Fruit fly (Drosophila melanogaster) S2 (cell line): ENCODE measurements around the gene CG32548.

Source experiments
- CG8478 ChIP-seq: fragments of >200 bp; optimal IDR thresholded peaks from 2 replicates; lab custom pipeline; 2018
- CTCF ChIP-seq, 2 experiments: fragments of >200 bp; optimal IDR thresholded peaks; 2 replicates each; lab custom pipeline; 2018

CG32548 gene

DNA sequence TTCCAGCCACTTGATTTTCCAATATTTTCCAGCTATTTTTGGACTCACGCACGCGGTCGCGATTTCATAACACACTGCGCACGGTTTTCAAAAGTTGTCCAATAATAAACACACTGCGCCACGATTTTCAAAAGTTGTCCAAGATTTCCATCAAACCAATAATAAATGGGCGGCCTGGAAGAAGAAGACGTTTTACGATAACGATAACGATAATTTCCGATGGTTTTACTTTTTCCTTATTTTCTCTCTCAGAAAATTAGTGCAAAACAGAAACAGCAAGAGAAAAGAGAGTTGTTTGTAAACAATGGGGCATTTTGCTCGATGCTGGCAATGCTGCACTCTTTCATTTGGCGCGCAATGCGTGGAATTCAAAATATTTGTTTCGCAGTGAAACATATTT is 30.4 kb downstream of the CG32548 start, which contains the start of gene Nt5b:
TSS of gene Nt5b (minus strand) at position 207 of the 400 bp plus-strand sequence.
- TF ChIP-seq CTCF (optimal IDR thresholded peaks at IDR 0.05; lab: Kevin White, UChicago): no peak

DNA sequence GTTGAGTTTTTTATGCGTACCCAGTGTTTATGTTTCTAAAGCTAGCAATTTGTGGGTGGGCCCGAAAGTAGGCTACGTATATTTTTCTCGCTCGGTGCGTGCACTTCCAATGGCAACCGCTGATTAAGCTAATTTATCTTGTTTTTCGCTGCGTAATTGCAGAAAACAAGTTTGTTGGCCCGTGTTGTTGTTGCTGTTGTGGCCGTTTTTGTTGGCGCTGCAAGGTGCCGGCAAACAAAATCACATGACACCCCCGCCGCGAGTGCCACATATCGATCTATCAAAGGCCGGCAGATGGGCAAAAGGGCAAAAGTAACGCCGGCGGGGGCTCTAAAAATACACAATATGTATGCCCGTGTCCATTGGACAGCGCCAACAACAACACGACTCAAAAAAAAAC is 30.9 kb downstream of the CG32548 start:
- TF ChIP-seq CG8478 (lab: Kevin White, UChicago): no peak
- TF ChIP-seq CTCF (optimal IDR thresholded peaks at IDR 0.05; lab: Kevin White, UChicago): no peak

DNA sequence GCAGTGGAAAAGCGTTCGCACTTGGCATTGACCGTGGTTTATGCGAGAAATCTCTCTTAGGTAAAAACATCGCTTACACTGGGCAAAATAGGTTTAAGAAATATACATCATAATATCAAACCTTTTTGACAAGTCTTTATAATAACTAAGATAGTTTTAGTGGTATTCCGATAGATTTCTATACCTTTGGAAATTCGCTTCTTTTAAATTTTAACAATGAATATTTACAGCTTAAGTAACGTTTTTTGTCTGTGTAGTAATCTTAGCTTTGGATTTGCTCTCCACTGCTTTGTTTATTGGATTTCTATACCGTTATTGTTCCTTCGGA is 33.0 kb downstream of the CG32548 start:
- no peak for TF ChIP-seq CTCF (optimal IDR thresholded peaks at IDR 0.05; lab: Kevin White, UChicago)
- TF ChIP-seq CG8478 (lab: Kevin White, UChicago): no peak

DNA sequence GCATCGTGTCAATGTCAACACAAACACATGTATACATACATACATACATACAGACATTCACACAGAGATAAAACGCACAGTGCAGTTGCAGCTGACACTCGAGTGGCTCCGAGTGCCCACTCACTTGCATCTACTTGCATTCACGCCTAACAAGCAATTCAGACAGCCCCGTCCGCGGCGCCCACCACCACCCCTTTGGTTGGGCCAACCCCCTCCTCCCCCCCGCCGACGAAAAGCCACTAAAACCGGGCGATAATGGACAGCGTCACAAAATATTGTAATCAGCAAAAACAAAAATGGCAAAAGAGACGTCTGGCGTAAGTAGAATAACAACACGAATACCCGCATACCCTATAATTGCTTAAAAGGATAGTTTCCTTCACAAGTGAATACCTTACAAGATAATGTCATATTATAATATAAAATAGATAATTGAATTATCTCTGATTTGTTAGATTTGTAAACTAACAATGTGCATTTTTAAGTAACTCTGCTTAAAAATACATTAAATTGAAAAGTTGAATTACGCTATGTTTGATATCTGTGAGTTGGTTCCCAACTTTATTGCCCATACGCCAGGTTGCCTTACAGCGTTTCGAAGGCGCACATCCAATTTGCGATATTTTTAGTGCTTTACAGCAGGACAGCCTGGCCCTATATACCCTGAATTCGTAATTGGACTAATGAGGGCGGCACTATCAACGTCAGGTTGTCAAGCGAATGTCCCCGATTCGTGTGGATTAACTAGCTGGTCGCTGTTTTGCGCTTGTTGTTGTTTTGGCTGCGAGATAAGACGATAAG is 33.6 kb downstream of the CG32548 start:
- TF ChIP-seq CG8478 (lab: Kevin White, UChicago) (no peak), CTCF (optimal IDR thresholded peaks at IDR 0.05; lab: Kevin White, UChicago) (no peak)

DNA sequence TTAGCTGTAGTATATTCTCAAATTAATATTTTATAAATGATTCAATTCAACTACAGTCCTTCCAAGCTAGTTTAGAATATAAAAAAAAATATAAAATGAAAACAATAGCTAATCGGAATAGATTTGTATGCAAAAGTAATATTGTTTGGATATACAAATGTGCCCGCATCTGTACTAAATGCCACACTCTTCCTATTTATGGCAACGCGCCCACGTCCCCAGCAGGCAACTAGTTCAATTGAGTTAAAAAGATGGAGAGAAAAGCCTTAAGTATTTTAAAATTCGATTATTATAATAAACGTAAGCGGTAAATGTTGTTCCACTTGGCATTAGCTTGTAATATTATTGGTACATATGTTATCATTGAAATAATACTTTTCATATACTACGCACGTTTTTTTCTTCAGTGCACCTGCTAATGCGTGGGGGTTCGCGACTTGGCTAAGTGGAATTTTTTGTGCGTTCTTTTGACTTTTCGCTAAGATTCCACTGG is 34.8 kb downstream of the CG32548 start:
- TF ChIP-seq CG8478 (lab: Kevin White, UChicago) (no peak), CTCF (optimal IDR thresholded peaks at IDR 0.05; lab: Kevin White, UChicago) (no peak)

DNA sequence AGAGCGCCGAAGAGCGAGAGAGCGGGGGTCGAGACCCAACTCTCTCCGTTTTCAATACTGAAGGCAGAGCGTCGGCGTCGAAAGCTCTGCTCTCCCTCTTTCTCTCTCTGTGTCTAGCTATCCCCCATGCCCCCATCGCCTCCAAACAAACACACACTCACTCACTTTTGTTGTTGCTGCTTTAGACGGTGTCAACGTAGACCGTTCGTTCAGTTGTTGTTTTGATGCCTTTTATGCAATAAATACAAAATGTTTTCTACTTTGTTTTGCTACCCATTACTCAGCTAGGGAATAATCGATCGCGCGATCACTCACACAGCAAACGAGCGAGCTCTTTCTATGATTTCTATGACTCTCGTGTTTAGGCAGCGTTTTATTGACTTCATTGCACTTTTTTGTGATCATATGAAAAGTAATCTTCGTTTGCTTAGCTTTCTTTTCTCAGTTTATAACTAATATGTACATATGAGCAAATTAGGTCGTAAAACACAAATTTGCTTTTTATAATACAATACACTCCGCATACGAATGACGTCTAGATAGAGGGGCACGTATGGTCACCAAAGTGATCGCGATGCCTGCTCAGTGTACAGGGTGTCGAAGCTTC is 35.6 kb downstream of the CG32548 start:
- no peak for TF ChIP-seq CG8478 (lab: Kevin White, UChicago)
- no peak for TF ChIP-seq CTCF (optimal IDR thresholded peaks at IDR 0.05; lab: Kevin White, UChicago)

DNA sequence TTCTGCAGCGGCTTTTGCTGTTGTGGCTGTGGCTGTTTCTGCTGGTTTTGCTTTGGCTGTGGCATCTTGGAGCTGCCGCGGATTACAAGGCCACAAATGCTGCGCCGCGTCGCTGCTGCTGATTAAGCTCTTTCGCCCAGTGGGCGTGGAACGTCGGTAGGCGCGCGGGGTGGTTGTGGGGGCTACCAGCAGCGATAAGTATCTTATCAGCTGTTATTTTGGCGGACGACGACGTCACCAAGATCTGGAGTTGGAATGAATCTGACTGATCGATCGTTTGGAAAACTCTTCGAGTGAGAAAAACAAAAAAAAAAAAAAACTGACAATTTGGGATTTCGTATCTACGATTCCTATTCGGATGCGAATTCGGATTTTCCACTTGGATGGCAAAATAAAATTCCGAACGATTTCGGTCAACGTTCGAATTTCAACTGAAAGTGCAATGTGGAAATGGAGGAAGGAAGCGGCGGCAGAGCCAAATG is 36.2 kb downstream of the CG32548 start:
- TF ChIP-seq CG8478 (lab: Kevin White, UChicago) (no peak), CTCF (optimal IDR thresholded peaks at IDR 0.05; lab: Kevin White, UChicago) (no peak)

DNA sequence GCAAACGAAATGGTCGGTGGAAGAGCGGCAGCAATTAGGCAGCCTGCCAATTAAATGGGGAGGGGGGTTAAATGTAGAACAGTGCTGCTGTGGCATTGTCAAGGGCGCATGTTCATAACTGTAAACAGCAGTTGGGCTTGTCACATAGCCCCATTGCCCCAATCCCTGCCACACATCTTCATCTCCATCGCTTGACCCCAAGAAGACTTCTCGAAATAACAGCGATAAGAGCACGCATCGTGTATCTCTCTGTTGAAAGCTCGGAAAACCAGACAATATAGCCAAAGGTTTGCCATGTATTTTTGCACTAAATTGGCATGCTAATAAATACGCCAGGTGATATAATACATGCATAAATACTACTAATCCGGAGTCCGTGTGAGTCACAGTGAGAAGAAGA is 37.8 kb downstream of the CG32548 start:
- TF ChIP-seq CG8478 (lab: Kevin White, UChicago): no peak

DNA sequence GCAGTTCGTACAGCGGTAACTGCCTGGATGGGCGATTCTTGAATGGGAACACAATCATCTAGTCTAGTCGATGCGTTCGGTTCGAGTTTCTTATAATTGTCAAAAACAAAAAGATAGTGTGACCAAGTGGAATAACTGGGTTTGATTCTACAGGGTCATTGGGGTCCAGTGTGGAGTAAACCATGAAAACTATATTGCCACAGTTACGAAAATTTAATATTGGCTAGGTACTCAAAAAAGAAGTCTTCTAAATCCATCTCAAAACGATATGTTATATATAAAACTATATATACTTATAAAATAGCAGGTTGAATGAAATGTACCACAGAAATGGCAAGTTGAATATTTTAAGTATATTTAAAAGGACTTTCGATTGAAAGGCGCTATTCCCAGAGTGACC is 40.4 kb downstream of the CG32548 start, which contains the start of gene CG34328:
TSS of gene CG34328 (minus strand) at position 101 of the 400 bp plus-strand sequence.
- TF ChIP-seq CTCF (optimal IDR thresholded peaks at IDR 0.05; lab: Kevin White, UChicago) (no peak), CG8478 (lab: Kevin White, UChicago) (no peak)

DNA sequence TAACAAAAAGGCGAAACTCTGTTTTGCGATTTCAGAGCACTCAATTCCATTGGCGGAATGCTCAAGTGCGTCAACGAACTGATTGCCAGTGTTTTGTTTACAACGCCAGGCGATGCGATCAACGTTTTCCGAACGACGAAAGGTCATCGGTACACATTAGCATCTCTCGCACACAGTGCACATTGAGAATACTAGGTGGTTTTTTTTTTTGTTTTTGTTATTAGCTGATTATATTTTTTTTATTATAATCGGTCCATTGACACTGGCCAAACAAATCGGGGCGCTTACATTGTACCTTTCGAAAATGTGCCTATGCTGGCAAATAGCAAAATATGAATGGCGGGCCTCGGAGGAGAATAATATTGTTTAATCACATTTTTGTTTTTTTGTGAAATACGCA is 45.2 kb downstream of the CG32548 start:
- no peak for TF ChIP-seq CG8478 (lab: Kevin White, UChicago)
- TF ChIP-seq CTCF (optimal IDR thresholded peaks at IDR 0.05; lab: Kevin White, UChicago): no peak

DNA sequence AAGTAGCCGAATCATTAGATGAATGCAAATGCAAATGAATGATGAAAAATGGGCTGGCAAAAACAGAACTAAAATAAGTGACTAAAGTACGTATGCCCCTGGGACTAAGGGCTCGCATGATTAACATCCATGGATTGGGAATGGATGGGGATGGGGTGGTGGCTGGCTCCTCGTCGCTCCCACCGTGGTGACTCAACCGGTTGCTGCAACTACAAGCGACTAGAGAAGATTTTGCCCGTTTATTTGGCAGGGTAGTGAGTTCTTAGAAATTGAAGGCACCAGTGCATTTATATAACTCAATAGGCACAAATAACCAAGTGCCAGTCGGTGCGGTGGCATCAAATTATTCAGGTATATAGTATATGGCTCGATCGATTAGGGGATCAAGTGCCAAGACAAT is 53.6 kb downstream of the CG32548 start, which contains the start of gene Tsf1:
TSS of gene Tsf1 (plus strand) at position 301 of the 400 bp plus-strand sequence.
- TF ChIP-seq CTCF (optimal IDR thresholded peaks at IDR 0.05; lab: Kevin White, UChicago) (no peak), CG8478 (lab: Kevin White, UChicago) (no peak)

DNA sequence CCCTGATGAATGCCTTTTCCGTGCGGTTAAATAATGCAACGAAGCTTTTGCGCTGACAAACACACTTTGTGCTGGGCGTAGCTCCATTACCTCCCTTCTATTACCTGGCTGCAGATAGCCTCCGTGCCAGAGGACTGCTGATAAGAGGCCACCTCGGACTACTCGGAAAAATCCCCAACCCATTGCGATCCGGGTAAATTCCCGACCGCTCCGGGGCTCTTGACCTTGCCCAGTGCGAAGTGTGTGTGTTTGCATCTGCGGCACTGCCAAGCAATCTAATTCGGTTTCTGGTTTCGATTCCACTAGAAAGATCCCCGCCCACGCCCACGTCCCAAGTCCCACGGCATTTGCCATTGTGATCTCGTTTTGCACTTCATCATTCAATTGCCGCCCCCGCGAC is 54.6 kb downstream of the CG32548 start:
- TF ChIP-seq CTCF (optimal IDR thresholded peaks at IDR 0.05; lab: Kevin White, UChicago): no peak
- TF ChIP-seq CG8478 (lab: Kevin White, UChicago): no peak
